Fruit fly (Drosophila melanogaster): ENCODE results near the gene CG12025.

- TF ChIP-seq CG12768 (GFP tag; optimal IDR thresholded peaks at IDR 0.05) = no peak
- TF ChIP-seq CG14711 (tag; optimal IDR thresholded peaks at IDR 0.05) = no peak
- TF ChIP-seq cnc (optimal IDR thresholded peaks at IDR 0.05) = no peak
- TF ChIP-seq CG7045 (GFP tag; optimal IDR thresholded peaks at IDR 0.05) = no peak
- TF ChIP-seq tj (GFP tag; optimal IDR thresholded peaks at IDR 0.05) = no peak
- TF ChIP-seq CG7101 (tag; optimal IDR thresholded peaks at IDR 0.05) = no peak
- no peak for TF ChIP-seq Crg-1 (GFP tag; optimal IDR thresholded peaks at IDR 0.05)
- TF ChIP-seq pad (GFP tag; optimal IDR thresholded peaks at IDR 0.05) = no peak
Measured at dm6 chr3L:1860749-1861148, 4.5 kb upstream of the CG12025 start.
